Fruit fly (Drosophila melanogaster) whole organism, prepupa: ENCODE data around the gene CG13003.

Experiments
- Blimp-1 ChIP-seq: fragments of 200-800 bp; sonication (Bioruptor generic); optimal IDR thresholded peaks from 3 replicates; lab custom pipeline; 2017; ENCODE audit warnings: missing biosample characterization, missing genetic modification characterization, mild to moderate bottlenecking, moderate library complexity, missing genetic modification reagents
- CG10631 ChIP-seq: fragments of 200-800 bp; sonication (Bioruptor generic); optimal IDR thresholded peaks from 2 replicates; lab custom pipeline; 2016; ENCODE audit warnings: missing biosample characterization, missing genetic modification characterization
- CG11294 ChIP-seq: fragments of 200-800 bp; sonication (Bioruptor generic); IDR thresholded peaks from 2 replicates; pipeline ENCODE4 v1.3.6; 2022; ENCODE audit warnings: missing biosample characterization, missing genetic modification characterization
- CG11762 ChIP-seq: fragments of 200-800 bp; sonication (Bioruptor generic); optimal IDR thresholded peaks from 3 replicates; lab custom pipeline; 2016; ENCODE audit warnings: missing biosample characterization, missing genetic modification characterization; ENCODE audit not compliant: insufficient read depth
- CG11902 ChIP-seq: fragments of 200-800 bp; sonication (Bioruptor generic); optimal IDR thresholded peaks from 3 replicates; lab custom pipeline; 2016; ENCODE audit warnings: missing biosample characterization, missing genetic modification characterization
- CG15336 ChIP-seq: fragments of 200-800 bp; sonication (Bioruptor generic); IDR thresholded peaks from 2 replicates; pipeline ENCODE4 v1.3.6; 2022; ENCODE audit warnings: missing biosample characterization, missing genetic modification characterization
- CG4318 ChIP-seq: fragments of 200-800 bp; sonication (Bioruptor generic); optimal IDR thresholded peaks from 3 replicates; lab custom pipeline; 2017; ENCODE audit warnings: missing biosample characterization, mild to moderate bottlenecking, missing genetic modification characterization
- CG6163 ChIP-seq: fragments of 200-800 bp; sonication (Bioruptor generic); IDR thresholded peaks from 3 replicates; pipeline ENCODE4 v1.3.6; 2022; ENCODE audit warnings: missing biosample characterization, missing genetic modification characterization
- CG6792 ChIP-seq: fragments of 200-800 bp; sonication (Bioruptor generic); optimal IDR thresholded peaks from 3 replicates; lab custom pipeline; 2016; ENCODE audit warnings: missing biosample characterization, missing genetic modification characterization
- CG6808 ChIP-seq: fragments of 200-800 bp; sonication (Bioruptor generic); optimal IDR thresholded peaks from 3 replicates; lab custom pipeline; 2017; ENCODE audit warnings: missing biosample characterization, missing genetic modification characterization, mild to moderate bottlenecking, moderate library complexity, missing genetic modification reagents
- CG6854 ChIP-seq: fragments of 200-800 bp; sonication (Bioruptor generic); optimal IDR thresholded peaks from 2 replicates; lab custom pipeline; 2017; ENCODE audit warnings: missing biosample characterization, mild to moderate bottlenecking, missing genetic modification characterization
- CG7368 ChIP-seq: fragments of 200-800 bp; sonication (Bioruptor generic); optimal IDR thresholded peaks from 3 replicates; lab custom pipeline; 2016; ENCODE audit warnings: missing biosample characterization, missing genetic modification characterization
- CG8119 ChIP-seq: fragments of 200-800 bp; sonication (Bioruptor generic); IDR thresholded peaks from 3 replicates; pipeline ENCODE4 v1.3.6; 2022; ENCODE audit warnings: missing biosample characterization, missing genetic modification characterization
- CG9139 ChIP-seq: fragments of 200-800 bp; sonication (Bioruptor generic); optimal IDR thresholded peaks from 3 replicates; lab custom pipeline; 2017; ENCODE audit warnings: missing biosample characterization, mild to moderate bottlenecking, missing genetic modification characterization
- Eip75B ChIP-seq: fragments of 200-800 bp; sonication (Bioruptor generic); optimal IDR thresholded peaks from 3 replicates; lab custom pipeline; 2016; ENCODE audit warnings: missing biosample characterization, missing genetic modification characterization
- Eip78C ChIP-seq: fragments of 200-800 bp; sonication (Bioruptor generic); peaks from one replicate; lab custom pipeline; 2016; ENCODE audit warnings: missing biosample characterization, missing genetic modification characterization
- Ets21C ChIP-seq: fragments of 200-800 bp; sonication (Bioruptor generic); optimal IDR thresholded peaks from 3 replicates; lab custom pipeline; 2016; ENCODE audit warnings: missing biosample characterization, missing genetic modification characterization
- Hr39 ChIP-seq: fragments of 200-800 bp; sonication (Bioruptor generic); optimal IDR thresholded peaks from 2 replicates; lab custom pipeline; 2016; ENCODE audit warnings: missing biosample characterization, missing genetic modification characterization
- Hr4 ChIP-seq: fragments of 200-800 bp; sonication (Bioruptor generic); optimal IDR thresholded peaks from 3 replicates; lab custom pipeline; 2016; ENCODE audit warnings: missing biosample characterization, missing genetic modification characterization
- Met ChIP-seq: fragments of 200-800 bp; sonication (Bioruptor generic); optimal IDR thresholded peaks from 3 replicates; lab custom pipeline; 2016; ENCODE audit warnings: missing biosample characterization, missing genetic modification characterization
- OdsH ChIP-seq: fragments of 200-800 bp; sonication (Bioruptor generic); optimal IDR thresholded peaks from 3 replicates; lab custom pipeline; 2016; ENCODE audit warnings: missing biosample characterization, missing genetic modification characterization
- Smox ChIP-seq: fragments of 200-800 bp; sonication (Bioruptor generic); optimal IDR thresholded peaks from 3 replicates; lab custom pipeline; 2016; ENCODE audit warnings: missing biosample characterization, missing genetic modification characterization
- Sox102F ChIP-seq: fragments of 200-800 bp; sonication (Bioruptor generic); optimal IDR thresholded peaks from 2 replicates; lab custom pipeline; 2016; ENCODE audit warnings: missing biosample characterization, mild to moderate bottlenecking, missing genetic modification characterization
- Sox15 ChIP-seq: fragments of 200-800 bp; sonication (Bioruptor generic); optimal IDR thresholded peaks from 3 replicates; lab custom pipeline; 2016; ENCODE audit warnings: missing biosample characterization, missing genetic modification characterization
- achi ChIP-seq: fragments of 200-800 bp; sonication (Bioruptor generic); optimal IDR thresholded peaks from 3 replicates; lab custom pipeline; 2016; ENCODE audit warnings: missing biosample characterization, missing genetic modification characterization
- acj6 ChIP-seq: fragments of 200-800 bp; sonication (Bioruptor generic); optimal IDR thresholded peaks from 3 replicates; lab custom pipeline; 2016; ENCODE audit warnings: missing biosample characterization, missing genetic modification characterization
- cyc ChIP-seq: fragments of 200-800 bp; sonication (Bioruptor generic); optimal IDR thresholded peaks from 3 replicates; lab custom pipeline; 2016; ENCODE audit warnings: missing biosample characterization, missing genetic modification characterization
- dac ChIP-seq: fragments of 200-800 bp; sonication (Bioruptor generic); optimal IDR thresholded peaks from 2 replicates; lab custom pipeline; 2017; ENCODE audit warnings: missing biosample characterization, mild to moderate bottlenecking, missing genetic modification characterization
- eg ChIP-seq: fragments of 200-800 bp; sonication (Bioruptor generic); IDR thresholded peaks from 3 replicates; pipeline ENCODE4 v1.3.6; 2022; ENCODE audit warnings: missing biosample characterization, missing genetic modification characterization
- esn ChIP-seq: fragments of 200-800 bp; sonication (Bioruptor generic); optimal IDR thresholded peaks from 2 replicates; lab custom pipeline; 2016; ENCODE audit warnings: missing biosample characterization, mild to moderate bottlenecking, missing genetic modification characterization, moderate library complexity
- fd85E ChIP-seq: fragments of 200-800 bp; sonication (Bioruptor generic); optimal IDR thresholded peaks from 3 replicates; lab custom pipeline; 2016; ENCODE audit warnings: missing biosample characterization, missing genetic modification characterization
- fkh ChIP-seq: fragments of 200-800 bp; sonication (Bioruptor generic); optimal IDR thresholded peaks from 3 replicates; lab custom pipeline; 2017; ENCODE audit warnings: missing biosample characterization, mild to moderate bottlenecking, missing genetic modification characterization, moderate library complexity
- lz ChIP-seq: fragments of 200-800 bp; sonication (Bioruptor generic); optimal IDR thresholded peaks from 3 replicates; lab custom pipeline; 2016; ENCODE audit warnings: missing biosample characterization, missing genetic modification characterization
- net ChIP-seq: fragments of 200-800 bp; sonication (Bioruptor generic); optimal IDR thresholded peaks from 3 replicates; lab custom pipeline; 2016; ENCODE audit warnings: missing biosample characterization, missing genetic modification characterization
- spab ChIP-seq: fragments of 200-800 bp; sonication (Bioruptor generic); optimal IDR thresholded peaks from 2 replicates; lab custom pipeline; 2017; ENCODE audit warnings: missing biosample characterization, mild to moderate bottlenecking, missing genetic modification characterization, missing genetic modification reagents
- ss ChIP-seq, 2 experiments: fragments of 200-800 bp; sonication (Bioruptor generic); optimal IDR thresholded peaks; 2 replicates in 1 of 2; 3 replicates in 1 of 2; lab custom pipeline; 2017 to 2018; ENCODE audit warnings: mild to moderate bottlenecking in 2 of 2, missing biosample characterization in 2 of 2, missing genetic modification characterization in 2 of 2, moderate library complexity in 1 of 2
- svp ChIP-seq: fragments of 200-800 bp; sonication (Bioruptor generic); peaks from one replicate; lab custom pipeline; 2016; ENCODE audit warnings: missing biosample characterization, missing genetic modification characterization
- topi ChIP-seq: fragments of 200-800 bp; sonication (Bioruptor generic); optimal IDR thresholded peaks from 3 replicates; lab custom pipeline; 2016; ENCODE audit warnings: missing biosample characterization, missing genetic modification characterization

Gene CG13003

DNA sequence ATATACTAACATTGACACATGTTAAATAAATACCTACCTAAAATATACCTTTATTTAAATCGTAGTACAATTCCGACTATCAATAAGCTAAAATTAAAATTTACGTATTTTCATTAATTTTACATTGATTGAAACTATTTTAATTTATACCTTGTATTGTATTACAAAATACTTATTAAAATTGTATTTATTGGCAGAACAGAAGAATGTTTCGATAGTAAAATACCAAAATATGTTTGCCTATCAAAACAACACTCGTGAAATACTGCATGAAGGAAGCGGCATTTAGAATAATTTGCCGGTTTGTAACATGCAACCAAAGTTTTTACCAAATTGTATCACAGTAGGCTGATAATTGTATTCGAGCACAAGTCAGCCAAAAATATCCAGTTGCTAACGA is 10.2 kb upstream of the CG13003 start, which contains the start of the genes DENR and CG4880:
DENR (minus strand) TSS at position 10 of the 400 bp plus-strand sequence.
CG4880 (plus strand) TSS at position 268 of the 400 bp plus-strand sequence.
- TF ChIP-seq Hr39 (GFP tag; lab: Kevin White, UChicago) = no peak
- no peak for TF ChIP-seq Hr4
- TF ChIP-seq spab = no peak
- TF ChIP-seq Eip78C = peak; percentile 41

- TF ChIP-seq Eip78C (peak; percentile 12), net (no peak)
Measured at dm6 chrX:16884280-16884679, 7.9 kb upstream of the CG13003 start, which contains the start of the genes Nprl2 and Polr3I. Gene Nprl2 (minus strand): TSS chrX:16884365. Gene Polr3I (plus strand): TSS chrX:16884581.

- TF ChIP-seq CG6792 (GFP tag; lab: Kevin White, UChicago) (peak; percentile 15), cyc (GFP tag; lab: Kevin White, UChicago) (no peak), acj6 (GFP tag; lab: Kevin White, UChicago) (peak; percentile 11), topi (GFP tag; lab: Kevin White, UChicago) (no peak), CG11902 (GFP tag; lab: Kevin White, UChicago) (no peak), esn (GFP tag; lab: Kevin White, UChicago) (peak; percentile 23), eg (GFP tag; lab: Robert Waterston, UW) (peak; percentile 12; the same call in 1 of the 3 replicates), Eip78C (peak; percentile 71)
Measured at dm6 chrX:16881015-16881414, 4.7 kb upstream of the CG13003 start, which contains the start of gene CG4872. Gene CG4872 (plus strand): TSS chrX:16881347.

- TF ChIP-seq CG8119 (GFP tag; lab: Robert Waterston, UW) (peak; percentile 27; the same call in 1 of the 3 replicates), CG11294 (peak; percentile 15; the same call in 1 of the 2 replicates), CG9139 (GFP tag; lab: Kevin White, UChicago) (no peak), eg (GFP tag; lab: Robert Waterston, UW) (0 out of 3 replicates have a peak, but pooled peaks have one; percentile 17), Eip78C (peak; percentile 51)
Measured at dm6 chrX:16880013-16880412, 3.7 kb upstream of the CG13003 start.

DNA sequence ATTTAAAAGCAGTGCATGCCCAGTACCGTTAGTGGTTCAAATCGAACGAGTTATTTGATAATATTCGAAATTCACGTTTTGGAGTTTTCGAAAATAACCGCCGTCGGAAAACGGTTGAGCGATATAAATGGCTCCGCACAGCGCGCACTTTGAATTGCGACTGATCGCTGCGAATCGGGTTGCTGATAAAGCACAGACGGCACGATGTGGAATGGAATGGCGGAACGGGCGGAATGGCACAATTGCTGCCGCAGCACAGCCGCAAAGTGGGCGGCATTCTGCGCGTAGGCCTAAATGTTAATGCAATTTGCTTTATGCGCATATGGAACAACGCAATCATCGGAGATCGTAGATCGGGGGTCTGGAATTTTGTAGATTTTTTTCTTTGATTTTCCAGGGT is 1.7 kb downstream of the CG13003 start:
- TF ChIP-seq CG11762 (GFP tag; lab: Kevin White, UChicago) (no peak), Eip78C (no peak), svp (GFP tag; lab: Kevin White, UChicago) (no peak), eg (GFP tag; lab: Robert Waterston, UW) (0 out of 3 replicates have a peak, but pooled peaks have one; percentile 9)
- TF ChIP-seq, all 60 proteins: peak for 1

DNA sequence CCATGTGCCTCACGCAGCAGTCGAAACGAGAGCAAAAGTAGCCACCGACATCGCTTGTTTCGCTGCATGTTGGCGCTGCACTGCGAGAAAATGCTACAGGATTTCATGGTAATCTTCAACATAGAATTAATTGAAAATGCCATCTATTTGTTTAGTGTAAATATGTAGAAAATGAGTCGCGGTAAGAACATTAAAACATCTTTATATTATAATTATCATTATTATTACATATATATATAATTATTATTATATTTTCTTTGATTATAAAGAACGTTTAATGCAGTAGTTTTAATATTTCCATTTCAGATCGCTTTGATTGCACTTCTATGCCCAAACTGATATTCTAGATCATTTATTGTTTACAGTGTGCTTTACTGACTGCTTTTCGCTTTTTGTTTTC is 3.3 kb downstream of the CG13003 start:
- TF ChIP-seq ss (GFP tag; optimal IDR thresholded peaks at IDR 0.05; lab: Kevin White, UChicago) (peak; percentile 31 to 65), lz (GFP tag; lab: Kevin White, UChicago) (peak; percentile 16), CG15336 (GFP tag; lab: Robert Waterston, UW) (peak; percentile 83), Hr39 (GFP tag; lab: Kevin White, UChicago) (no peak), CG6792 (GFP tag; lab: Kevin White, UChicago) (peak; percentile 54), CG8119 (GFP tag; lab: Robert Waterston, UW) (peak; percentile 85), CG11902 (GFP tag; lab: Kevin White, UChicago) (peak; percentile 27), net (peak; percentile 25), OdsH (GFP tag; lab: Kevin White, UChicago) (peak; percentile 69), CG6808 (GFP tag; lab: Kevin White, UChicago) (peak; percentile 23), Blimp-1 (peak; percentile 62), Smox (no peak), Sox102F (GFP tag; lab: Kevin White, UChicago) (no peak), Eip75B (GFP tag; lab: Kevin White, UChicago) (no peak), Ets21C (no peak), CG6854 (GFP tag; lab: Kevin White, UChicago) (no peak), dac (GFP tag; lab: Kevin White, UChicago) (peak; percentile 53), achi (GFP tag; lab: Kevin White, UChicago) (peak; percentile 77), eg (GFP tag; lab: Robert Waterston, UW) (peak; percentile 66), CG10631 (GFP tag; lab: Kevin White, UChicago) (peak; percentile 65), topi (GFP tag; lab: Kevin White, UChicago) (no peak), CG11762 (GFP tag; lab: Kevin White, UChicago) (peak; percentile 30), spab (peak; percentile 26), Eip78C (peak; percentile 81), CG4318 (GFP tag; lab: Kevin White, UChicago) (peak; percentile 75), Sox15 (GFP tag; lab: Kevin White, UChicago) (peak; percentile 41), CG7368 (peak; percentile 32), CG9139 (GFP tag; lab: Kevin White, UChicago) (no peak), Met (GFP tag; lab: Kevin White, UChicago) (peak; percentile 9), acj6 (GFP tag; lab: Kevin White, UChicago) (peak; percentile 40), fkh (GFP tag; lab: Kevin White, UChicago) (no peak), CG6163 (GFP tag; lab: Robert Waterston, UW) (peak; percentile 57; the same call in 1 of the 3 replicates), fd85E (no peak)
